Fruit fly (Drosophila melanogaster): ENCODE measurements around the gene Dyro.
A peak's percentile ranks its signal among the peaks of the same experiment; 100 is the strongest.

The Dyro gene

DNA sequence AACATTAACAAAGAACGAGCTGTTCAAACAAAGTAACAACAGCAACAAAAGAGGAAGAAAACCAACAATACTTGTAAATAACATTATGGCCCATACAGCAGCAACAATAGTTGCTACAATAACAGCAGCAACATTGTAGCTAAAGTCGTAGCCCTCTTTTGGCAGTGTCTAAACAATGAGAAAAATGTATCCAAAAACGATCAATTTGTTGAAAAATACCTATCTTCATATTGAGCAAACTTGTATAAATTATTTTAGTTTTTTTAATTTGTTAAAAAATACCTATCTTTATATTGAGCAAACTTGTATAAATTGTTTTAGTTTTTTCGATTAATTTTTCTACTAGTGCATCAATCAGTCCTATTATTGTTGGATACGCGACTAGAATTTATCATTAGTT is 10.7 kb downstream of the Dyro start (continued):
- peak; percentile 73; the same call in 2 of the 3 replicates for TF ChIP-seq dysf (GFP tag; IDR thresholded peaks at IDR 0.05)
- TF ChIP-seq Elba2 (GFP tag; optimal IDR thresholded peaks at IDR 0.05), result no peak
- no peak for TF ChIP-seq danr (GFP tag; IDR thresholded peaks at IDR 0.05)
- peak; percentile 59 for TF ChIP-seq CG10267 (tag; optimal IDR thresholded peaks at IDR 0.05)
- TF ChIP-seq CG14667 (GFP tag; IDR thresholded peaks at IDR 0.05), result no peak; the same call in 1 of the 2 replicates
- TF ChIP-seq oc (tag; optimal IDR thresholded peaks at IDR 0.05), result no peak
- TF ChIP-seq Sry-β (GFP tag; optimal IDR thresholded peaks at IDR 0.05), result no peak
- no peak for TF ChIP-seq org-1 (GFP tag; optimal IDR thresholded peaks at IDR 0.05)
- TF ChIP-seq klu (GFP tag; IDR thresholded peaks at IDR 0.05), result no peak
- TF ChIP-seq E2f2 (GFP tag; IDR thresholded peaks at IDR 0.05), result no peak
- TF ChIP-seq CG16813 (GFP tag; IDR thresholded peaks at IDR 0.05; ENCODE audit: partially characterized antibody), result no peak
- TF ChIP-seq btn (GFP tag; optimal IDR thresholded peaks at IDR 0.05), result no peak
- TF ChIP-seq CG10462 (GFP tag; optimal IDR thresholded peaks at IDR 0.05), result no peak
- no peak for TF ChIP-seq z (GFP tag; IDR thresholded peaks at IDR 0.05)
- no peak for TF ChIP-seq emc (GFP tag; optimal IDR thresholded peaks at IDR 0.05)
- no peak for TF ChIP-seq pan (optimal IDR thresholded peaks at IDR 0.05)
- peak in 1 of 2 experiments; percentile 43 for TF ChIP-seq pan (GFP tag; optimal IDR thresholded peaks at IDR 0.05 in 1 of 2, IDR thresholded peaks at IDR 0.05 in 1 of 2)
- peak; percentile 78 for TF ChIP-seq CG2712 (tag; optimal IDR thresholded peaks at IDR 0.05)
- no peak for TF ChIP-seq CG7987 (GFP tag; optimal IDR thresholded peaks at IDR 0.05)
- peak; percentile 26 for TF ChIP-seq CG1647 (GFP tag; optimal IDR thresholded peaks at IDR 0.05)
- TF ChIP-seq kni (GFP tag; optimal IDR thresholded peaks at IDR 0.05), result no peak
- no peak for TF ChIP-seq Poxn (GFP tag; IDR thresholded peaks at IDR 0.05)
- no peak for TF ChIP-seq Ssrp (tag; optimal IDR thresholded peaks at IDR 0.05)
- no peak for TF ChIP-seq onecut (GFP tag; IDR thresholded peaks at IDR 0.05)
- TF ChIP-seq CG10565 (GFP tag; optimal IDR thresholded peaks at IDR 0.05), result peak; percentile 5
- TF ChIP-seq CG11560 (tag; IDR thresholded peaks at IDR 0.05), result no peak
- TF ChIP-seq CG11093 (GFP tag; IDR thresholded peaks at IDR 0.05), result no peak
- TF ChIP-seq Ptx1 (GFP tag; IDR thresholded peaks at IDR 0.05), result peak; percentile 70
- TF ChIP-seq Bdp1 (GFP tag; optimal IDR thresholded peaks at IDR 0.05), result no peak
- no peak for TF ChIP-seq rib (GFP tag; IDR thresholded peaks at IDR 0.05)
- no peak for TF ChIP-seq zfh2 (GFP tag; optimal IDR thresholded peaks at IDR 0.05)
- TF ChIP-seq dmrt99B (tag; optimal IDR thresholded peaks at IDR 0.05), result peak; percentile 75
- no peak for TF ChIP-seq sr (GFP tag; IDR thresholded peaks at IDR 0.05)
- TF ChIP-seq CG8478 (optimal IDR thresholded peaks at IDR 0.05), result no peak
- no peak for TF ChIP-seq H2.0 (GFP tag; IDR thresholded peaks at IDR 0.05)
- no peak for TF ChIP-seq C15 (GFP tag; IDR thresholded peaks at IDR 0.05)
- TF ChIP-seq Sin3A (optimal IDR thresholded peaks at IDR 0.05), result no peak
- peak; percentile 26 for TF ChIP-seq CG1233 (GFP tag; optimal IDR thresholded peaks at IDR 0.05)
- TF ChIP-seq CG6683 (GFP tag; optimal IDR thresholded peaks at IDR 0.05), result no peak
- no peak for TF ChIP-seq CG12744 (GFP tag; optimal IDR thresholded peaks at IDR 0.05)
- TF ChIP-seq Dll (GFP tag; IDR thresholded peaks at IDR 0.05; ENCODE audit: partially characterized antibody), result no peak
- no peak for TF ChIP-seq CG4328 (GFP tag; optimal IDR thresholded peaks at IDR 0.05)
- no peak for TF ChIP-seq jigr1 (GFP tag; IDR thresholded peaks at IDR 0.05)
- TF ChIP-seq CG11504 (tag; optimal IDR thresholded peaks at IDR 0.05), result peak; percentile 91
- peak; percentile 30 for TF ChIP-seq CG31388 (GFP tag; optimal IDR thresholded peaks at IDR 0.05)
- TF ChIP-seq prd (optimal IDR thresholded peaks at IDR 0.05), result no peak
- TF ChIP-seq prd (GFP tag; IDR thresholded peaks at IDR 0.05), result peak; percentile 63
- TF ChIP-seq HLHmδ (GFP tag; optimal IDR thresholded peaks at IDR 0.05), result no peak
- TF ChIP-seq HmgZ (tag; optimal IDR thresholded peaks at IDR 0.05), result no peak
- TF ChIP-seq mirr (GFP tag; optimal IDR thresholded peaks at IDR 0.05), result no peak
- peak; percentile 65 for TF ChIP-seq tap (tag; optimal IDR thresholded peaks at IDR 0.05)
- no peak for TF ChIP-seq da (GFP tag; optimal IDR thresholded peaks at IDR 0.05)
- no peak for TF ChIP-seq CG15011 (GFP tag; optimal IDR thresholded peaks at IDR 0.05)
- no peak for TF ChIP-seq grau (tag; optimal IDR thresholded peaks at IDR 0.05)

Data from whole organism, embryonic.